Fruit fly (Drosophila melanogaster) whole organism, embryonic: ENCODE results near the gene CG3632.
A peak's percentile ranks its signal among the peaks of the same experiment; 100 is the strongest.

Experiments
- Atf3 ChIP-seq: fragments of 200-800 bp; sonication (Bioruptor generic); optimal IDR thresholded peaks from 3 replicates; lab custom pipeline; 2016; ENCODE audit warnings: missing biosample characterization, missing genetic modification characterization
- B-H1 ChIP-seq: fragments of 200-800 bp; sonication (Bioruptor generic); IDR thresholded peaks from 3 replicates; pipeline ENCODE4 v1.3.6; 2022; ENCODE audit warnings: missing biosample characterization, missing genetic modification characterization
- CG11695 ChIP-seq: fragments of 200-800 bp; sonication (Bioruptor generic); IDR thresholded peaks from 3 replicates; pipeline ENCODE4 v1.3.6; 2022; ENCODE audit warnings: missing biosample characterization, missing genetic modification characterization
- CG12236 ChIP-seq: fragments of 200-800 bp; sonication (Bioruptor generic); optimal IDR thresholded peaks from 2 replicates; lab custom pipeline; 2016; ENCODE audit warnings: missing biosample characterization, missing genetic modification characterization
- CG17328 ChIP-seq: fragments of 200-800 bp; sonication (Bioruptor generic); IDR thresholded peaks from 2 replicates; pipeline ENCODE4 v1.3.6; 2022; ENCODE audit warnings: missing biosample characterization, missing genetic modification characterization
- CG17912 ChIP-seq: fragments of 200-800 bp; sonication (Bioruptor generic); optimal IDR thresholded peaks from 2 replicates; lab custom pipeline; 2018; ENCODE audit warnings: missing biosample characterization, mild to moderate bottlenecking, missing genetic modification characterization
- CG2120 ChIP-seq: fragments of 200-800 bp; sonication (Bioruptor generic); optimal IDR thresholded peaks from 3 replicates; lab custom pipeline; 2016; ENCODE audit warnings: missing biosample characterization, missing genetic modification characterization
- CG2889 ChIP-seq: fragments of 200-800 bp; sonication (Bioruptor generic); IDR thresholded peaks from 3 replicates; pipeline ENCODE4 v1.3.6; 2022; ENCODE audit warnings: missing biosample characterization, missing genetic modification characterization
- CG31441 ChIP-seq: fragments of 200-800 bp; sonication (Bioruptor generic); IDR thresholded peaks from 2 replicates; pipeline ENCODE4 v1.3.6; 2022; ENCODE audit warnings: missing biosample characterization, missing genetic modification characterization
- CG4424 ChIP-seq: fragments of 200-800 bp; sonication (Bioruptor generic); optimal IDR thresholded peaks from 3 replicates; lab custom pipeline; 2016; ENCODE audit warnings: missing biosample characterization, missing genetic modification characterization
- CG4707 ChIP-seq: fragments of 200-800 bp; sonication (Bioruptor generic); optimal IDR thresholded peaks from 2 replicates; lab custom pipeline; 2018; ENCODE audit warnings: missing biosample characterization, mild to moderate bottlenecking, missing genetic modification characterization, moderate library complexity
- CG5245 ChIP-seq: fragments of 200-800 bp; sonication (Bioruptor generic); optimal IDR thresholded peaks from 3 replicates; lab custom pipeline; 2016; ENCODE audit warnings: missing biosample characterization, missing genetic modification characterization
- CG8478 ChIP-seq: fragments of >200 bp; optimal IDR thresholded peaks from 2 replicates; lab custom pipeline; 2018
- CG9932 ChIP-seq: fragments of 200-800 bp; sonication (Bioruptor generic); IDR thresholded peaks from 2 replicates; pipeline ENCODE4 v1.3.6; 2022; ENCODE audit warnings: missing biosample characterization, missing genetic modification characterization
- Camta ChIP-seq: fragments of 200-800 bp; sonication (Bioruptor generic); optimal IDR thresholded peaks from 2 replicates; lab custom pipeline; 2016; ENCODE audit warnings: missing biosample characterization, missing genetic modification characterization
- D ChIP-seq, 2 experiments: fragments of 200-800 bp in 1 of 2; fragments of >200 bp in 1 of 2; sonication (Bioruptor generic) in 1 of 2; optimal IDR thresholded peaks; 2 replicates in 1 of 2; 3 replicates in 1 of 2; lab custom pipeline; 2017; ENCODE audit warnings: mild to moderate bottlenecking in 1 of 2, missing biosample characterization in 1 of 2, missing genetic modification characterization in 1 of 2, missing genetic modification reagents in 1 of 2
- Deaf1 ChIP-seq: fragments of 200-800 bp; optimal IDR thresholded peaks from 3 replicates; lab custom pipeline; 2019; ENCODE audit warnings: missing biosample characterization, mild to moderate bottlenecking, missing genetic modification characterization, moderate library complexity
- Dip3 ChIP-seq: fragments of 200-800 bp; sonication (Bioruptor generic); optimal IDR thresholded peaks from 3 replicates; lab custom pipeline; 2016; ENCODE audit warnings: missing biosample characterization, missing genetic modification characterization
- ERR ChIP-seq: fragments of 200-800 bp; sonication (Bioruptor generic); optimal IDR thresholded peaks from 2 replicates; lab custom pipeline; 2016; ENCODE audit warnings: missing biosample characterization, missing genetic modification characterization
- Fer1 ChIP-seq: fragments of 200-800 bp; sonication (Bioruptor generic); optimal IDR thresholded peaks from 2 replicates; lab custom pipeline; 2017; ENCODE audit warnings: missing biosample characterization, mild to moderate bottlenecking, missing genetic modification characterization
- Gug ChIP-seq: fragments of 200-800 bp; sonication (Bioruptor generic); IDR thresholded peaks from 4 replicates; pipeline ENCODE4 v1.3.6; 2022; ENCODE audit warnings: missing biosample characterization, missing genetic modification characterization
- H15 ChIP-seq: fragments of 200-800 bp; sonication (Bioruptor generic); IDR thresholded peaks from 3 replicates; pipeline ENCODE4 v1.3.6; 2022; ENCODE audit warnings: missing biosample characterization, missing genetic modification characterization
- HLH4C ChIP-seq: fragments of 200-800 bp; sonication (Bioruptor generic); IDR thresholded peaks from 3 replicates; pipeline ENCODE4 v1.3.6; 2022; ENCODE audit warnings: missing biosample characterization, missing genetic modification characterization; ENCODE audit not compliant: partially characterized antibody
- Hand ChIP-seq: fragments of 200-800 bp; sonication (Bioruptor generic); optimal IDR thresholded peaks from 2 replicates; lab custom pipeline; 2017; ENCODE audit warnings: mild to moderate bottlenecking, missing biosample characterization, missing genetic modification reagents, missing genetic modification characterization
- Hmr ChIP-seq: fragments of 200-800 bp; sonication (Bioruptor generic); optimal IDR thresholded peaks from 3 replicates; lab custom pipeline; 2017; ENCODE audit warnings: mild to moderate bottlenecking, missing biosample characterization, missing genetic modification reagents, missing genetic modification characterization
- Lim3 ChIP-seq: fragments of 200-800 bp; sonication (Bioruptor generic); IDR thresholded peaks from 2 replicates; pipeline ENCODE4 v1.3.6; 2022; ENCODE audit warnings: missing biosample characterization, missing genetic modification characterization
- Lpt ChIP-seq: fragments of >200 bp; optimal IDR thresholded peaks from 2 replicates; lab custom pipeline; 2018; ENCODE audit warnings: missing biosample characterization, missing genetic modification characterization
- Mad ChIP-seq: fragments of 200-800 bp; sonication (Bioruptor generic); optimal IDR thresholded peaks from 2 replicates; lab custom pipeline; 2016; ENCODE audit warnings: missing biosample characterization, missing genetic modification characterization
- Nf-YA ChIP-seq: fragments of 200-800 bp; sonication (Bioruptor generic); IDR thresholded peaks from 2 replicates; pipeline ENCODE4 v1.3.6; 2022; ENCODE audit warnings: missing biosample characterization, missing genetic modification characterization
- Rx ChIP-seq: fragments of 200-800 bp; sonication (Bioruptor generic); IDR thresholded peaks from 2 replicates; pipeline ENCODE4 v1.3.6; 2022; ENCODE audit warnings: missing biosample characterization, missing genetic modification characterization
- Side ChIP-seq: fragments of 200-800 bp; sonication (Bioruptor generic); optimal IDR thresholded peaks from 2 replicates; lab custom pipeline; 2016; ENCODE audit warnings: missing biosample characterization, missing genetic modification characterization
- Usf ChIP-seq: fragments of 200-800 bp; sonication (Bioruptor generic); optimal IDR thresholded peaks from 2 replicates; lab custom pipeline; 2017; ENCODE audit warnings: missing genotype, missing biosample characterization, missing genetic modification characterization
- YL-1 ChIP-seq: fragments of 200-800 bp; sonication (Bioruptor generic); optimal IDR thresholded peaks from 3 replicates; lab custom pipeline; 2017; ENCODE audit warnings: missing biosample characterization, mild to moderate bottlenecking, missing genetic modification characterization
- ase ChIP-seq: fragments of 200-800 bp; sonication (Bioruptor generic); IDR thresholded peaks from 3 replicates; pipeline ENCODE4 v1.3.6; 2022; ENCODE audit warnings: missing biosample characterization, missing genetic modification characterization
- btn ChIP-seq: fragments of 200-800 bp; sonication (Bioruptor generic); optimal IDR thresholded peaks from 2 replicates; lab custom pipeline; 2016; ENCODE audit warnings: missing biosample characterization, missing genetic modification characterization
- crc ChIP-seq: fragments of 200-800 bp; sonication (Bioruptor generic); optimal IDR thresholded peaks from 2 replicates; lab custom pipeline; 2016; ENCODE audit warnings: missing biosample characterization, missing genetic modification characterization
- dmrt11E ChIP-seq: fragments of 200-800 bp; sonication (Bioruptor generic); optimal IDR thresholded peaks from 3 replicates; lab custom pipeline; 2018; ENCODE audit warnings: missing biosample characterization, mild to moderate bottlenecking, missing genetic modification characterization, moderate library complexity
- gce ChIP-seq: fragments of 200-800 bp; sonication (Bioruptor generic); IDR thresholded peaks from 3 replicates; pipeline ENCODE4 v1.3.6; 2022; ENCODE audit warnings: missing biosample characterization, missing genetic modification characterization
- hth ChIP-seq: fragments of >200 bp; optimal IDR thresholded peaks from 2 replicates; lab custom pipeline; 2017; ENCODE audit warnings: inconsistent platforms
- knrl ChIP-seq: fragments of 200-800 bp; sonication (Bioruptor generic); IDR thresholded peaks from 3 replicates; pipeline ENCODE4 v1.3.6; 2022; ENCODE audit warnings: missing biosample characterization, missing genetic modification characterization; ENCODE audit not compliant: partially characterized antibody
- mam ChIP-seq: fragments of 200-800 bp; sonication (Bioruptor generic); optimal IDR thresholded peaks from 3 replicates; lab custom pipeline; 2016; ENCODE audit warnings: missing biosample characterization, missing genetic modification characterization
- nom ChIP-seq: fragments of 200-800 bp; sonication (Bioruptor generic); optimal IDR thresholded peaks from 2 replicates; lab custom pipeline; 2017; ENCODE audit warnings: missing biosample characterization, missing genetic modification characterization, mild to moderate bottlenecking, moderate library complexity, missing genetic modification reagents
- org-1 ChIP-seq: fragments of 200-800 bp; sonication (Bioruptor generic); optimal IDR thresholded peaks from 2 replicates; lab custom pipeline; 2017; ENCODE audit warnings: missing biosample characterization, missing genetic modification characterization
- p53 ChIP-seq: fragments of 200-800 bp; sonication (Bioruptor generic); optimal IDR thresholded peaks from 2 replicates; lab custom pipeline; 2016; ENCODE audit warnings: missing biosample characterization, missing genetic modification characterization
- sens-2 ChIP-seq: fragments of 200-800 bp; sonication (Bioruptor generic); IDR thresholded peaks from 2 replicates; pipeline ENCODE4 v1.3.6; 2022; ENCODE audit warnings: missing biosample characterization, missing genetic modification characterization
- slbo ChIP-seq: fragments of 200-800 bp; sonication (Bioruptor generic); IDR thresholded peaks from 2 replicates; pipeline ENCODE4 v1.3.6; 2022; ENCODE audit warnings: missing biosample characterization, missing genetic modification characterization
- so ChIP-seq: fragments of 200-800 bp; sonication (Bioruptor generic); IDR thresholded peaks from 3 replicates; pipeline ENCODE4 v1.3.6; 2022; ENCODE audit warnings: missing biosample characterization, missing genetic modification characterization
- wek ChIP-seq: fragments of 200-800 bp; sonication (Bioruptor generic); optimal IDR thresholded peaks from 3 replicates; lab custom pipeline; 2018; ENCODE audit warnings: missing biosample characterization, mild to moderate bottlenecking, missing genetic modification characterization, moderate library complexity

CG3632 gene

DNA sequence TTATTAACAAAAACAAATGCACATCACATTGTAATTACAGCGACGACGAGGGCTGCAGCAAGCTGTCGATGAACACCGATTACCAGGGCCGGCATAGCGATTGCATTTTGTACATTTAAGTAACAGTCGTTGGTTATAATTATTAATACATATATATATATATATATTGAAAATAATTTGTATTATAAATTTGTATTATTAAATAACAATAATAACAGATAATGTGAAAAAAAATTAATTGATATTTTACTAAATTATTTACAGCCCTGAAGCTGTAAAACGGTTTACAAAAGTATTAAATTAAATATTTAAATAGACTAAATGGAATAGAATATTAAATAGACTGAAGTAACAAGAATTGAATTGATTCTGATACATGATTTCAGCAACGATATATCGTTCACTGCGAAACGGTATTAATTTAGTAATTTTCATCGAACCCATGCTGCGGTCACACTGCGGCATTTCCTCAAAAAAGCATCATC is 20.6 kb upstream of the CG3632 start, which contains the start of the genes kat80 and Prosalpha4 (continued):
- TF ChIP-seq slbo (GFP tag; lab: Robert Waterston, UW) (peak; percentile 28; the same call in 1 of the 2 replicates), Side (GFP tag; lab: Kevin White, UChicago) (no peak), H15 (GFP tag; lab: Robert Waterston, UW) (no peak), CG4707 (GFP tag; lab: Kevin White, UChicago) (no peak), Hmr (GFP tag; lab: Kevin White, UChicago) (peak; percentile 15), Usf (no peak), dmrt11E (tag; lab: Kevin White, UChicago) (peak; percentile 44), Lim3 (no peak), CG9932 (peak; percentile 64), Fer1 (GFP tag; lab: Kevin White, UChicago) (no peak), HLH4C (GFP tag; lab: Robert Waterston, UW) (peak; percentile 33; the same call in 1 of the 3 replicates), CG12236 (GFP tag; lab: Kevin White, UChicago) (no peak), nom (GFP tag; lab: Kevin White, UChicago) (no peak), Dip3 (GFP tag; lab: Kevin White, UChicago) (no peak), p53 (GFP tag; lab: Kevin White, UChicago) (no peak), Deaf1 (tag; lab: Kevin White, UChicago) (no peak), wek (no peak), crc (GFP tag; lab: Kevin White, UChicago) (no peak), sens-2 (no peak), YL-1 (GFP tag; lab: Kevin White, UChicago) (no peak), CG4424 (peak; percentile 29), so (no peak), CG17328 (GFP tag; lab: Robert Waterston, UW) (0 out of 2 replicates have a peak, but pooled peaks have one; percentile 11), CG11695 (GFP tag; lab: Robert Waterston, UW) (0 out of 3 replicates have a peak, but pooled peaks have one; percentile 7), CG8478 (lab: Kevin White, UChicago) (no peak), Lpt (GFP tag; lab: Kevin White, UChicago) (no peak), D (optimal IDR thresholded peaks at IDR 0.05; lab: Kevin White, UChicago) (no peak), D (GFP tag; optimal IDR thresholded peaks at IDR 0.05; lab: Kevin White, UChicago) (no peak), Gug (GFP tag; lab: Robert Waterston, UW) (peak; percentile 35; the same call in 1 of the 4 replicates), Mad (GFP tag; lab: Kevin White, UChicago) (no peak), Atf3 (GFP tag; lab: Kevin White, UChicago) (no peak), gce (GFP tag; lab: Robert Waterston, UW) (no peak), Rx (GFP tag; lab: Robert Waterston, UW) (no peak), org-1 (GFP tag; lab: Kevin White, UChicago) (no peak), ase (GFP tag; lab: Robert Waterston, UW) (no peak), Nf-YA (GFP tag; lab: Robert Waterston, UW) (no peak), CG2889 (GFP tag; lab: Robert Waterston, UW) (no peak), Camta (GFP tag; lab: Kevin White, UChicago) (no peak), CG17912 (GFP tag; lab: Kevin White, UChicago) (peak; percentile 60), mam (GFP tag; lab: Kevin White, UChicago) (no peak), B-H1 (GFP tag; lab: Robert Waterston, UW) (no peak), knrl (peak; percentile 74; the same call in 2 of the 3 replicates), hth (no peak), btn (no peak), CG31441 (GFP tag; lab: Robert Waterston, UW) (peak; percentile 64), CG5245 (no peak), Hand (GFP tag; lab: Kevin White, UChicago) (no peak), CG2120 (GFP tag; lab: Kevin White, UChicago) (peak; percentile 26), ERR (GFP tag; lab: Kevin White, UChicago) (no peak)
- TF ChIP-seq, all 482 proteins: peak for 151
